Fruit fly (Drosophila melanogaster): ENCODE measurements around the gene Eip74EF.

Gene Eip74EF

dm6 chr3L:17653701-17654667 is 34.9 kb upstream of the Eip74EF start, which contains the start of the genes Krn, Ndfip and CG7484 (continued):
- TF ChIP-seq CG17328 (GFP tag; IDR thresholded peaks at IDR 0.05) (peak; percentile 81), CG1024 (GFP tag; IDR thresholded peaks at IDR 0.05) (peak; percentile 37; the same call in 1 of the 2 replicates), NC2β (GFP tag; optimal IDR thresholded peaks at IDR 0.05) (peak; percentile 32), HLH3B (GFP tag; IDR thresholded peaks at IDR 0.05) (peak; percentile 76), CG17361 (GFP tag; IDR thresholded peaks at IDR 0.05) (peak; percentile 92), CG13123 (GFP tag; optimal IDR thresholded peaks at IDR 0.05) (peak; percentile 71), pan (optimal IDR thresholded peaks at IDR 0.05) (no peak), pan (GFP tag; optimal IDR thresholded peaks at IDR 0.05 in 1 of 2, IDR thresholded peaks at IDR 0.05 in 1 of 2) (peak in 1 of 2 experiments; percentile 85), CG1647 (GFP tag; optimal IDR thresholded peaks at IDR 0.05) (peak; percentile 64), Mes4 (GFP tag; optimal IDR thresholded peaks at IDR 0.05) (peak; percentile 48), C15 (GFP tag; IDR thresholded peaks at IDR 0.05) (no peak; the same call in 2 of the 3 replicates), row (GFP tag; IDR thresholded peaks at IDR 0.05) (peak; percentile 98), CG10431 (GFP tag; optimal IDR thresholded peaks at IDR 0.05) (peak; percentile 10), CG12071 (GFP tag; optimal IDR thresholded peaks at IDR 0.05) (no peak), CG17912 (GFP tag; optimal IDR thresholded peaks at IDR 0.05) (peak; percentile 49), CG9437 (GFP tag; optimal IDR thresholded peaks at IDR 0.05) (peak; percentile 72), CG16813 (GFP tag; IDR thresholded peaks at IDR 0.05; ENCODE audit: partially characterized antibody) (peak; percentile 97), pfk (GFP tag; optimal IDR thresholded peaks at IDR 0.05) (no peak), CG9609 (GFP tag; optimal IDR thresholded peaks at IDR 0.05) (peak; percentile 80), sqz (GFP tag; optimal IDR thresholded peaks at IDR 0.05) (peak; percentile 44), grau (tag; optimal IDR thresholded peaks at IDR 0.05) (peak; percentile 93), Kr (GFP tag; optimal IDR thresholded peaks at IDR 0.05) (no peak), CG10321 (GFP tag; IDR thresholded peaks at IDR 0.05) (no peak), CG5953 (GFP tag; IDR thresholded peaks at IDR 0.05) (peak; percentile 20; the same call in 1 of the 2 replicates), bcd (GFP tag; optimal IDR thresholded peaks at IDR 0.05) (peak; percentile 87), CrebB (tag; optimal IDR thresholded peaks at IDR 0.05) (peak; percentile 68), mam (GFP tag; optimal IDR thresholded peaks at IDR 0.05) (peak; percentile 85), gsb (GFP tag; IDR thresholded peaks at IDR 0.05) (peak; percentile 54; the same call in 1 of the 2 replicates), CG3163 (GFP tag; optimal IDR thresholded peaks at IDR 0.05) (peak; percentile 60), CG16863 (GFP tag; optimal IDR thresholded peaks at IDR 0.05) (peak; percentile 54), H2.0 (GFP tag; IDR thresholded peaks at IDR 0.05) (peak; percentile 65), Bteb2 (GFP tag; optimal IDR thresholded peaks at IDR 0.05) (peak; percentile 69), CG7963 (GFP tag; IDR thresholded peaks at IDR 0.05; ENCODE audit: partially characterized antibody) (peak; percentile 87), CG16815 (GFP tag; optimal IDR thresholded peaks at IDR 0.05) (peak; percentile 84), stwl (tag; optimal IDR thresholded peaks at IDR 0.05) (peak; percentile 67), tgo (GFP tag; IDR thresholded peaks at IDR 0.05) (peak; percentile 85), CG12744 (GFP tag; optimal IDR thresholded peaks at IDR 0.05) (peak; percentile 65), sr (GFP tag; IDR thresholded peaks at IDR 0.05) (0 out of 3 replicates have a peak, but pooled peaks have one; percentile 5), CG34422 (GFP tag; IDR thresholded peaks at IDR 0.05) (peak; percentile 86), CG6254 (GFP tag; optimal IDR thresholded peaks at IDR 0.05) (peak; percentile 44), psq (GFP tag; optimal IDR thresholded peaks at IDR 0.05) (peak; percentile 73), BEAF-32 (GFP tag; optimal IDR thresholded peaks at IDR 0.05) (peak; percentile 99), CG13287 (GFP tag; IDR thresholded peaks at IDR 0.05; ENCODE audit: partially characterized antibody) (peak; percentile 97), inv (GFP tag; IDR thresholded peaks at IDR 0.05; ENCODE audit: partially characterized antibody) (peak; percentile 97), CG7271 (tag; optimal IDR thresholded peaks at IDR 0.05) (peak; percentile 76), ssp (GFP tag; IDR thresholded peaks at IDR 0.05) (peak; percentile 84), repo (GFP tag; optimal IDR thresholded peaks at IDR 0.05) (peak; percentile 63), E2f2 (GFP tag; IDR thresholded peaks at IDR 0.05) (peak; percentile 62), eve (GFP tag; optimal IDR thresholded peaks at IDR 0.05) (peak in 1 of 2 experiments; percentile 39)
